Fruit fly (Drosophila melanogaster) whole organism, prepupa: ENCODE results near the gene SNRPG.

Experiments used
- Blimp-1 ChIP-seq: fragments of 200-800 bp; sonication (Bioruptor generic); optimal IDR thresholded peaks from 3 replicates; lab custom pipeline; 2017; ENCODE audit warnings: missing biosample characterization, missing genetic modification characterization, mild to moderate bottlenecking, moderate library complexity, missing genetic modification reagents
- CG1621 ChIP-seq: fragments of 200-800 bp; sonication (Bioruptor generic); optimal IDR thresholded peaks from 3 replicates; lab custom pipeline; 2018; ENCODE audit warnings: missing biosample characterization, mild to moderate bottlenecking, missing genetic modification characterization
- CG6792 ChIP-seq: fragments of 200-800 bp; sonication (Bioruptor generic); optimal IDR thresholded peaks from 3 replicates; lab custom pipeline; 2016; ENCODE audit warnings: missing biosample characterization, missing genetic modification characterization
- CG6854 ChIP-seq: fragments of 200-800 bp; sonication (Bioruptor generic); optimal IDR thresholded peaks from 2 replicates; lab custom pipeline; 2017; ENCODE audit warnings: missing biosample characterization, mild to moderate bottlenecking, missing genetic modification characterization
- CG8632 ChIP-seq: fragments of 200-800 bp; sonication (Bioruptor generic); optimal IDR thresholded peaks from 3 replicates; lab custom pipeline; 2016; ENCODE audit warnings: missing biosample characterization, missing genetic modification characterization
- Gug ChIP-seq: fragments of 200-800 bp; sonication (Bioruptor generic); IDR thresholded peaks from 2 replicates; pipeline ENCODE4 v1.3.6; 2022; ENCODE audit warnings: missing biosample characterization, missing genetic modification characterization
- Hr38 ChIP-seq: sonication (Bioruptor generic); optimal IDR thresholded peaks from 2 replicates; lab custom pipeline; 2016; ENCODE audit warnings: missing biosample characterization, missing genetic modification characterization
- Lpt ChIP-seq: fragments of 200-800 bp; sonication (Bioruptor generic); optimal IDR thresholded peaks from 3 replicates; lab custom pipeline; 2016; ENCODE audit warnings: missing biosample characterization, missing genetic modification characterization
- Met ChIP-seq: fragments of 200-800 bp; sonication (Bioruptor generic); optimal IDR thresholded peaks from 3 replicates; lab custom pipeline; 2016; ENCODE audit warnings: missing biosample characterization, missing genetic modification characterization
- Sox102F ChIP-seq: fragments of 200-800 bp; sonication (Bioruptor generic); optimal IDR thresholded peaks from 2 replicates; lab custom pipeline; 2016; ENCODE audit warnings: missing biosample characterization, mild to moderate bottlenecking, missing genetic modification characterization
- Sox14 ChIP-seq: fragments of 200-800 bp; sonication (Bioruptor generic); optimal IDR thresholded peaks from 3 replicates; lab custom pipeline; 2016; ENCODE audit warnings: missing biosample characterization, missing genetic modification characterization
- eg ChIP-seq: fragments of 200-800 bp; sonication (Bioruptor generic); IDR thresholded peaks from 3 replicates; pipeline ENCODE4 v1.3.6; 2022; ENCODE audit warnings: missing biosample characterization, missing genetic modification characterization
- pdm3 ChIP-seq: fragments of 200-800 bp; sonication (Bioruptor generic); optimal IDR thresholded peaks from 3 replicates; lab custom pipeline; 2016; ENCODE audit warnings: missing biosample characterization, missing genetic modification characterization
- spab ChIP-seq: fragments of 200-800 bp; sonication (Bioruptor generic); optimal IDR thresholded peaks from 2 replicates; lab custom pipeline; 2017; ENCODE audit warnings: missing biosample characterization, mild to moderate bottlenecking, missing genetic modification characterization, missing genetic modification reagents

DNA sequence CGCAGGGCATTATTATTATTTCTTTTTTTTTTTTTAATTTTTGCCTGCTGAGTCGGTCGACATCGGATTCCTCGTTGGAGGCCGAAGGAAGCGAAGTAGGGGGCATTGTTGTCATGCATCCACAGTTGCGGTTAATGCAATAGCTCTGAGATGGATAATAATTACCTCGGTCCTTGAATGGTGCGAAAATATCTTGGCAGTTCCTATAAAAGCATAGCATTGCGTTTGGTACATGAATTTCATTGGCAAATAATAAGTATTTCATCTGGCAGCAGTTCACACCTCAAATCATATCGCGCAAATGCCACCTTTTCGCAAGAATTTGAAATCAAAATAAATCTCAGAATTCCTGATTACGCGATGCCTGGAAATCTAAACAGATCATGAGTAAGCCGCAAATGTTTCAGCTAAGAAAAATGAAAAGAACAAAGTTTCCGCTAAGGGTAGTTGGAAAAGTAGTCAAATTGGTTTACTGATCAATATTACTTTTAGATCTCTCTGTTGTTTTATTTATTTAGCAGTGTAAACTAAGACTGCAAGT, 6.9 kb upstream of the SNRPG start:
- no peak for TF ChIP-seq Blimp-1
- peak; percentile 49 for TF ChIP-seq pdm3 (GFP tag; lab: Kevin White, UChicago)
- TF ChIP-seq Sox14 (GFP tag; lab: Kevin White, UChicago), result peak; percentile 28
- peak; percentile 42 for TF ChIP-seq Met (GFP tag; lab: Kevin White, UChicago)
- TF ChIP-seq eg (GFP tag; lab: Robert Waterston, UW), result no peak
- TF ChIP-seq spab, result peak; percentile 5
- no peak for TF ChIP-seq Lpt (GFP tag; lab: Kevin White, UChicago)
- TF ChIP-seq CG1621 (tag; lab: Kevin White, UChicago), result no peak
- peak; percentile 31 for TF ChIP-seq CG6792
- TF ChIP-seq Gug (GFP tag; lab: Robert Waterston, UW), result no peak
- TF ChIP-seq Sox102F (GFP tag; lab: Kevin White, UChicago), result peak; percentile 22
- no peak for TF ChIP-seq Hr38 (GFP tag; lab: Kevin White, UChicago)
- TF ChIP-seq CG6854 (GFP tag; lab: Kevin White, UChicago), result no peak
- peak; percentile 15 for TF ChIP-seq CG8632
